Worm (Caenorhabditis elegans) whole organism, early embryonic: Measurements from ENCODE around the gene citk-1.

ENCODE experiments used
- B0310.2 ChIP-seq: sonication (generic microtip); optimal IDR thresholded peaks from 2 replicates; lab custom pipeline; 2016; ENCODE audit warnings: mild to moderate bottlenecking, missing genetic modification characterization, missing compliant biosample characterization
- F13C5.2 ChIP-seq: sonication (generic microtip); optimal IDR thresholded peaks from 2 replicates; lab custom pipeline; 2017; ENCODE audit warnings: mild to moderate bottlenecking, missing genetic modification characterization, inconsistent platforms, missing compliant biosample characterization
- aly-1 ChIP-seq: sonication (generic microtip); optimal IDR thresholded peaks from 2 replicates; lab custom pipeline; 2016; ENCODE audit warnings: missing genetic modification characterization, missing compliant biosample characterization
- ama-1 ChIP-seq: fragments of 150-350 bp; optimal IDR thresholded peaks from 2 replicates; lab custom pipeline; 2014
- ceh-13 ChIP-seq: fragments of 200-800 bp; sonication (Bioruptor generic); optimal IDR thresholded peaks from 2 replicates; lab custom pipeline; 2018; ENCODE audit warnings: mild to moderate bottlenecking, missing genetic modification characterization, missing compliant biosample characterization
- ceh-36 ChIP-seq: sonication (generic microtip); optimal IDR thresholded peaks from 2 replicates; lab custom pipeline; 2016; ENCODE audit warnings: missing genetic modification characterization, inconsistent platforms, missing compliant biosample characterization
- ets-7 ChIP-seq: sonication (generic microtip); optimal IDR thresholded peaks from 2 replicates; lab custom pipeline; 2016; ENCODE audit warnings: missing genotype, missing genetic modification characterization, missing compliant biosample characterization
- flt-1 ChIP-seq: fragments of 200-800 bp; sonication (Bioruptor generic); IDR thresholded peaks from 2 replicates; pipeline ENCODE4 v1.3.6; 2022; ENCODE audit warnings: missing genetic modification characterization, missing compliant biosample characterization
- hmbx-1 ChIP-seq: sonication (generic microtip); optimal IDR thresholded peaks from 2 replicates; lab custom pipeline; 2016; ENCODE audit warnings: mild to moderate bottlenecking, missing genetic modification characterization, missing compliant biosample characterization
- hmg-4 ChIP-seq: fragments of 200-800 bp; sonication (Bioruptor generic); optimal IDR thresholded peaks from 2 replicates; lab custom pipeline; 2018; ENCODE audit warnings: mild to moderate bottlenecking, missing genetic modification characterization, missing compliant biosample characterization
- hnd-1 ChIP-seq: sonication (generic microtip); optimal IDR thresholded peaks from 2 replicates; lab custom pipeline; 2016; ENCODE audit warnings: missing genetic modification characterization, missing compliant biosample characterization
- pes-1 ChIP-seq: fragments of 200-800 bp; sonication (Bioruptor generic); IDR thresholded peaks from 2 replicates; pipeline ENCODE4 v1.3.6; 2022; ENCODE audit warnings: missing genetic modification reagents, missing genetic modification characterization, missing compliant biosample characterization
- scrt-1 ChIP-seq: fragments of 200-800 bp; sonication (Bioruptor generic); IDR thresholded peaks from 2 replicates; pipeline ENCODE4 v1.3.6; 2022; ENCODE audit warnings: missing genetic modification characterization, missing compliant biosample characterization
- sea-1 ChIP-seq: fragments of 200-800 bp; sonication (Bioruptor generic); conservative IDR thresholded peaks from 2 replicates; pipeline ENCODE4 v1.3.6; 2022; ENCODE audit warnings: missing genetic modification characterization, missing compliant biosample characterization
- tbx-11 ChIP-seq: fragments of 200-800 bp; sonication (Bioruptor generic); IDR thresholded peaks from 2 replicates; pipeline ENCODE4 v1.3.6; 2022; ENCODE audit warnings: missing genetic modification characterization, missing compliant biosample characterization
- tbx-37 ChIP-seq: fragments of 200-800 bp; sonication (Bioruptor generic); conservative IDR thresholded peaks from 2 replicates; pipeline ENCODE4 v1.3.6; 2022; ENCODE audit warnings: missing genetic modification reagents, missing genetic modification characterization, missing compliant biosample characterization
- tra-4 ChIP-seq: sonication (generic microtip); optimal IDR thresholded peaks from 2 replicates; lab custom pipeline; 2017; ENCODE audit warnings: missing genetic modification characterization, missing compliant biosample characterization

Gene citk-1

DNA sequence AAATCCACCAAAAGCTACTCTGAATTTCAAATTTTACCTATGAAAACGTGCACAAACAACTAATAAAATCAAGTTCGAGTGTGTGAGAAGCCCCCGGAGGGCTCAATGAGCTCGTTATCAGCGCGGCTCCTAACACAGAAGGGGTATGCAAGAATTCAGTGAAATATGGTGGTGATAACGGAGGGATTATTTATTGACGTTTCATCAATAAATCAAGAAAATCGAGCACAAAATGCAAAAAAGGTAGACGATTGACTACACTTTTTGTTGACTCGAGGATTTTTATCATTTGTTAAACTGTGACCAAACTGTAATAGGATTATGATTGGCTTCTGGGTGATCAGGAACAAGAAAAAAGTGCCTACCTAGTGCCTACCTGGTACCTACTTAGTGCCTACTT lies 48.7 kb downstream of the citk-1 start, which contains the start of gene zip-3:
Gene zip-3, minus strand, starts transcription at position 21 of the 400 bp plus-strand sequence.
- no peak for TF ChIP-seq F13C5.2 (tag; lab: Kevin White, UChicago)
- TF ChIP-seq B0310.2 = no peak
- no peak for TF ChIP-seq scrt-1 (GFP tag; lab: Robert Waterston, UW)
- no peak for TF ChIP-seq flt-1 (GFP tag; lab: Robert Waterston, UW)
- no peak for TF ChIP-seq hmg-4
- no peak for TF ChIP-seq ceh-36 (tag; lab: Kevin White, UChicago)
- TF ChIP-seq aly-1 (tag; lab: Kevin White, UChicago) = no peak
- TF ChIP-seq pes-1 (GFP tag; lab: Robert Waterston, UW) = no peak
- TF ChIP-seq tbx-11 = no peak
- TF ChIP-seq tra-4 (tag; lab: Kevin White, UChicago) = no peak
- TF ChIP-seq hnd-1 = no peak

DNA sequence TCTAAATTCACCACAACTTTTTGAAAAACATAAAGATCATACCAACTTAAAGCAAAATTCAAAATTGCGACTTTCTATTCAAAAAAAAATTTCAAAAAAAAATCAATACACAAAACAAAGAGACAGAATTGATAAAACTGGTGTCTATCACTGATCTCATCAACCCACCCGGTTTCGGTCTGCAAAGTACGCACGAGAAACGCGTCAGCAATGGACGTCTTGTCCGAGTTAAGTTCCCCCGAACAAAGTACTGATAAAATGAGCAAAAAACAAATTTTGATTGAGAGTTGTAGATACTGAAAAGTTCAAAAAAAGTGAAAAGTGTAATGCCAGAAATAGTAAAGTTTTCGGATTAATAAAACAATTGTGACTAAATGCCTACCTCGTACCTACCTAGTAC lies 49.6 kb downstream of the citk-1 start:
- no peak for TF ChIP-seq tbx-11
- no peak for TF ChIP-seq aly-1 (tag; lab: Kevin White, UChicago)
- TF ChIP-seq F13C5.2 (tag; lab: Kevin White, UChicago) = no peak
- no peak for TF ChIP-seq sea-1 (GFP tag; lab: Robert Waterston, UW)
- no peak for TF ChIP-seq tbx-37 (GFP tag; lab: Robert Waterston, UW)
- TF ChIP-seq tra-4 (tag; lab: Kevin White, UChicago) = no peak
- no peak for TF ChIP-seq scrt-1 (GFP tag; lab: Robert Waterston, UW)
- TF ChIP-seq hmbx-1 = no peak
- TF ChIP-seq pes-1 (GFP tag; lab: Robert Waterston, UW) = no peak
- TF ChIP-seq ceh-36 (tag; lab: Kevin White, UChicago) = no peak
- no peak for TF ChIP-seq hnd-1

DNA sequence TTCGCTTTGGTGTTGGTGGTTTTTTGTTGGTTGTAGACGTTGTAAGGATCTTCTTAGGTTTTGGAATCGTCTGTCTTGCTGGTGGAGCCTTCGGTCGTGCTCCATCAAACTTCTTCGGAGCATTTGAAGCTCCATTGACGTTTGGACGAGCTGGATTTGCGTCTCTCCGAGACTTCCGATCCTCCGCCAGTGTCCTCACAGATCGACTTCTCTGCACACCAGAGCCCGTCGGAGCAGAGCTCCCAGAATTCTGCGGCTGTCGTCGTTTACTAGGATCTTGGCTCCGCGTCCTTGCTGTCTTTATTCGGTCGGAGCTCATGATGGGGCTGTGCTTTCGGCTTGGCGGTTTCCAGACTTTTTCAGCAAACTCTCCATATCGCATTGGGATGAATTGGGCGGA lies 52.9 kb downstream of the citk-1 start:
- TF ChIP-seq sea-1 (GFP tag; lab: Robert Waterston, UW) (no peak), pes-1 (GFP tag; lab: Robert Waterston, UW) (no peak), tra-4 (tag; lab: Kevin White, UChicago) (no peak), tbx-37 (GFP tag; lab: Robert Waterston, UW) (no peak), flt-1 (GFP tag; lab: Robert Waterston, UW) (no peak), ama-1 (lab: Kevin White, UChicago) (no peak), hnd-1 (no peak)

DNA sequence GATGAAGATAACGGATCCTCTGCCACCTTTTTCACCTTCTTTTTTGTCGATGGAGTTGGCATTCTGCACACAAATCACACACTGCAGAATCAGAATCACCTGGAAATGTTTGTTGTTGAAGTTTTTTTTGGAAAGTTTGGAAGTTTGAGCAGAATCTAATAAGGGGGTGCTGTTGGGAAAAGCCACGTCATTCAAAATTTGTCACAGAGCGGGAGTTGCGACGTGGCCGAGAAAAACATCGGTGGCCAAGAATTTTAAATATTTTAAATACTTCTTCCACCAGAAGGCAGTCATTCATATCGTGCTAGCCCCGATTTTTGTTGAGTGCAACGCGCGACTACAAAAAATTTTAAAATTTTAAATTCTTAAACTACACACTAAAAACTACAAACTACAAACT lies 53.6 kb downstream of the citk-1 start, which contains the start of gene rpi-1:
Gene rpi-1, minus strand, starts transcription at position 101 of the 400 bp plus-strand sequence.
- no peak for TF ChIP-seq hnd-1
- no peak for TF ChIP-seq hmbx-1
- no peak for TF ChIP-seq ama-1 (lab: Kevin White, UChicago)
- TF ChIP-seq sea-1 (GFP tag; lab: Robert Waterston, UW) = no peak
- TF ChIP-seq ceh-13 (GFP tag; lab: Kevin White, UChicago) = no peak
- no peak for TF ChIP-seq aly-1 (tag; lab: Kevin White, UChicago)
- TF ChIP-seq pes-1 (GFP tag; lab: Robert Waterston, UW) = no peak
- TF ChIP-seq F13C5.2 (tag; lab: Kevin White, UChicago) = no peak
- no peak for TF ChIP-seq flt-1 (GFP tag; lab: Robert Waterston, UW)
- no peak for TF ChIP-seq tbx-11
- no peak for TF ChIP-seq ets-7 (tag; lab: Kevin White, UChicago)
- no peak for TF ChIP-seq scrt-1 (GFP tag; lab: Robert Waterston, UW)
- no peak for TF ChIP-seq ceh-36 (tag; lab: Kevin White, UChicago)

DNA sequence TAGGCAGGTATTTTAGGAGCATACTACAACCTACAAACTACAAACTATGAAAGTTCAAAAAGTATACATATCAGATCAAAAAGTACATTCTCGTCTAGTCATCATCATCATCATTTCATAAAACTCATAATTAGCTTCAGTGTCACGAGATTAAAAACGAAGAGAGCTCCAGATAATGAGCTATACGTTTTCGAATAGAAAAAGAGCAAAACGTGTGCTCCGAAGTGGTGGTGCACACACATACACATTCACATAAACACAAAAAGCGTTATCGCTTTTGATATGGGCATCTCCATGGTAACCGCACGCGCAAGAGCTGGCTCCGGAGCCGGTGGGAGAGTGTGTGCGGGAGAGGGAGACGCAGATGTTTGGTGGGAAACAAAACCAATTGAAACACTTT lies 55.6 kb downstream of the citk-1 start:
- no peak for TF ChIP-seq tbx-11
- no peak for TF ChIP-seq tbx-37 (GFP tag; lab: Robert Waterston, UW)
- no peak for TF ChIP-seq hmg-4
